Fruit fly (Drosophila melanogaster) whole organism, embryonic: ENCODE measurements around the gene CG31493.
A peak's percentile ranks its signal among the peaks of the same experiment; 100 is the strongest.

Experiments used
- CG1233 ChIP-seq: fragments of 200-800 bp; sonication (Bioruptor generic); optimal IDR thresholded peaks from 4 replicates; lab custom pipeline; 2018; ENCODE audit warnings: missing biosample characterization, mild to moderate bottlenecking, missing genetic modification characterization
- CG12942 ChIP-seq: fragments of 200-800 bp; sonication (Bioruptor generic); optimal IDR thresholded peaks from 3 replicates; lab custom pipeline; 2016; ENCODE audit warnings: missing biosample characterization, missing genetic modification characterization
- CG13424 ChIP-seq: fragments of 200-800 bp; sonication (Bioruptor generic); optimal IDR thresholded peaks from 2 replicates; lab custom pipeline; 2019; ENCODE audit warnings: missing biosample characterization, mild to moderate bottlenecking, missing genetic modification characterization, moderate library complexity
- CG13624 ChIP-seq: fragments of 200-800 bp; sonication (Bioruptor generic); optimal IDR thresholded peaks from 2 replicates; lab custom pipeline; 2016; ENCODE audit warnings: missing biosample characterization, missing genetic modification characterization
- CG13775 ChIP-seq: fragments of 200-800 bp; sonication (Bioruptor generic); optimal IDR thresholded peaks from 3 replicates; lab custom pipeline; 2017; ENCODE audit warnings: missing biosample characterization, mild to moderate bottlenecking, missing genetic modification characterization
- CG14441 ChIP-seq: fragments of 200-800 bp; sonication (Bioruptor generic); IDR thresholded peaks from 2 replicates; pipeline ENCODE4 v1.3.6; 2022; ENCODE audit warnings: missing biosample characterization, missing genetic modification characterization
- CG14965 ChIP-seq: fragments of 200-800 bp; sonication (Bioruptor generic); optimal IDR thresholded peaks from 2 replicates; lab custom pipeline; 2016; ENCODE audit warnings: missing biosample characterization, missing genetic modification characterization, borderline replicate concordance
- CG1603 ChIP-seq: fragments of 200-800 bp; sonication (Bioruptor generic); optimal IDR thresholded peaks from 2 replicates; lab custom pipeline; 2019; ENCODE audit warnings: missing biosample characterization, mild to moderate bottlenecking, missing genetic modification characterization, moderate library complexity
- CG17612 ChIP-seq: fragments of 200-800 bp; sonication (Bioruptor generic); IDR thresholded peaks from 2 replicates; pipeline ENCODE4 v1.3.6; 2022; ENCODE audit warnings: missing biosample characterization, missing genetic modification characterization
- CG18476 ChIP-seq: fragments of 200-800 bp; sonication (Bioruptor generic); optimal IDR thresholded peaks from 2 replicates; lab custom pipeline; 2016; ENCODE audit warnings: missing biosample characterization, mild to moderate bottlenecking, missing genetic modification characterization
- CG2120 ChIP-seq: fragments of 200-800 bp; sonication (Bioruptor generic); optimal IDR thresholded peaks from 3 replicates; lab custom pipeline; 2016; ENCODE audit warnings: missing biosample characterization, missing genetic modification characterization
- CG30020 ChIP-seq: fragments of 200-800 bp; optimal IDR thresholded peaks from 2 replicates; lab custom pipeline; 2019; ENCODE audit warnings: missing biosample characterization, mild to moderate bottlenecking, missing genetic modification characterization, moderate library complexity
- CG31388 ChIP-seq: fragments of 200-800 bp; sonication (Bioruptor generic); optimal IDR thresholded peaks from 2 replicates; lab custom pipeline; 2016; ENCODE audit warnings: missing biosample characterization, missing genetic modification characterization
- CG3163 ChIP-seq: fragments of 200-800 bp; sonication (Bioruptor generic); optimal IDR thresholded peaks from 3 replicates; lab custom pipeline; 2016; ENCODE audit warnings: missing biosample characterization, missing genetic modification characterization
- CG34422 ChIP-seq: fragments of 200-800 bp; sonication (Bioruptor generic); IDR thresholded peaks from 3 replicates; pipeline ENCODE4 v1.3.6; 2022; ENCODE audit warnings: missing biosample characterization, missing genetic modification characterization
- CG3847 ChIP-seq: fragments of 200-800 bp; sonication (Bioruptor generic); IDR thresholded peaks from 2 replicates; pipeline ENCODE4 v1.3.6; 2022; ENCODE audit warnings: missing biosample characterization, missing genetic modification characterization
- CG42726 ChIP-seq: fragments of 200-800 bp; sonication (Bioruptor generic); IDR thresholded peaks from 2 replicates; pipeline ENCODE4 v1.3.6; 2022; ENCODE audit warnings: missing biosample characterization, missing genetic modification characterization; ENCODE audit not compliant: partially characterized antibody
- CG4854 ChIP-seq: fragments of 200-800 bp; sonication (Bioruptor generic); optimal IDR thresholded peaks from 2 replicates; lab custom pipeline; 2016; ENCODE audit warnings: missing biosample characterization, missing genetic modification characterization, inconsistent platforms
- CG6765 ChIP-seq: fragments of 200-800 bp; sonication (Bioruptor generic); optimal IDR thresholded peaks from 3 replicates; lab custom pipeline; 2017; ENCODE audit warnings: missing biosample characterization, mild to moderate bottlenecking, missing genetic modification characterization
- CG6791 ChIP-seq: fragments of 200-800 bp; sonication (Bioruptor generic); IDR thresholded peaks from 3 replicates; pipeline ENCODE4 v1.3.6; 2022; ENCODE audit warnings: missing biosample characterization, missing genetic modification characterization; ENCODE audit not compliant: partially characterized antibody
- CG8944 ChIP-seq: fragments of 200-800 bp; sonication (Bioruptor generic); optimal IDR thresholded peaks from 3 replicates; lab custom pipeline; 2016; ENCODE audit warnings: missing biosample characterization, missing genetic modification characterization
- Camta ChIP-seq: fragments of 200-800 bp; sonication (Bioruptor generic); optimal IDR thresholded peaks from 2 replicates; lab custom pipeline; 2016; ENCODE audit warnings: missing biosample characterization, missing genetic modification characterization
- Chrac-16 ChIP-seq: fragments of 200-800 bp; sonication (Bioruptor generic); optimal IDR thresholded peaks from 3 replicates; lab custom pipeline; 2016; ENCODE audit warnings: missing biosample characterization, missing genetic modification characterization
- D19B ChIP-seq: fragments of 200-800 bp; sonication (Bioruptor generic); optimal IDR thresholded peaks from 2 replicates; lab custom pipeline; 2017; ENCODE audit warnings: missing biosample characterization, mild to moderate bottlenecking, missing genetic modification characterization
- Hr39 ChIP-seq: fragments of >200 bp; optimal IDR thresholded peaks from 2 replicates; lab custom pipeline; 2017
- Hr51 ChIP-seq, 2 experiments: fragments of 200-800 bp; sonication (Bioruptor generic); optimal IDR thresholded peaks; 2 replicates in 1 of 2; 3 replicates in 1 of 2; lab custom pipeline; 2016 to 2018; ENCODE audit warnings: missing biosample characterization in 2 of 2, missing genetic modification characterization in 2 of 2, mild to moderate bottlenecking in 1 of 2, moderate library complexity in 1 of 2
- Kr ChIP-seq: fragments of 200-800 bp; sonication (Bioruptor generic); optimal IDR thresholded peaks from 2 replicates; lab custom pipeline; 2017; ENCODE audit warnings: missing biosample characterization, mild to moderate bottlenecking, missing genetic modification characterization
- Mes4 ChIP-seq: fragments of 200-800 bp; sonication (Bioruptor generic); optimal IDR thresholded peaks from 2 replicates; lab custom pipeline; 2016; ENCODE audit warnings: missing biosample characterization, missing genetic modification characterization
- aop ChIP-seq: fragments of 200-800 bp; sonication (Bioruptor generic); IDR thresholded peaks from 2 replicates; pipeline ENCODE4 v1.3.6; 2022; ENCODE audit warnings: missing biosample characterization, missing genetic modification characterization
- ci ChIP-seq: fragments of 200-800 bp; sonication (Bioruptor generic); IDR thresholded peaks from 3 replicates; pipeline ENCODE4 v1.3.6; 2022; ENCODE audit warnings: missing biosample characterization, missing genetic modification characterization
- dati ChIP-seq: fragments of 200-800 bp; sonication (Bioruptor generic); IDR thresholded peaks from 2 replicates; pipeline ENCODE4 v1.3.6; 2022; ENCODE audit warnings: missing biosample characterization, missing genetic modification characterization
- dimm ChIP-seq: fragments of 200-800 bp; sonication (Bioruptor generic); IDR thresholded peaks from 2 replicates; pipeline ENCODE4 v1.3.6; 2022; ENCODE audit warnings: missing biosample characterization, missing genetic modification characterization
- dm ChIP-seq: fragments of 200-800 bp; sonication (Bioruptor generic); optimal IDR thresholded peaks from 3 replicates; lab custom pipeline; 2016; ENCODE audit warnings: missing biosample characterization, missing genetic modification characterization
- dysf ChIP-seq: fragments of 200-800 bp; sonication (Bioruptor generic); IDR thresholded peaks from 3 replicates; pipeline ENCODE4 v1.3.6; 2022; ENCODE audit warnings: missing biosample characterization, missing genetic modification characterization
- ewg ChIP-seq: fragments of 200-800 bp; sonication (Bioruptor generic); optimal IDR thresholded peaks from 3 replicates; lab custom pipeline; 2017; ENCODE audit warnings: mild to moderate bottlenecking, missing biosample characterization, missing genetic modification reagents, missing genetic modification characterization
- gcm ChIP-seq: fragments of 200-800 bp; sonication (Bioruptor generic); optimal IDR thresholded peaks from 2 replicates; lab custom pipeline; 2019; ENCODE audit warnings: missing biosample characterization, mild to moderate bottlenecking, missing genetic modification characterization, moderate library complexity
- gfzf ChIP-seq: fragments of 200-800 bp; sonication (Bioruptor generic); optimal IDR thresholded peaks from 2 replicates; lab custom pipeline; 2016; ENCODE audit warnings: missing biosample characterization, mild to moderate bottlenecking, missing genetic modification characterization, moderate library complexity
- gt ChIP-seq: fragments of 200-800 bp; sonication (Bioruptor generic); IDR thresholded peaks from 2 replicates; pipeline ENCODE4 v1.3.6; 2022; ENCODE audit warnings: missing biosample characterization, missing genetic modification characterization
- jigr1 ChIP-seq: fragments of 200-800 bp; sonication (Bioruptor generic); IDR thresholded peaks from 3 replicates; pipeline ENCODE4 v1.3.6; 2022; ENCODE audit warnings: missing biosample characterization, missing genetic modification characterization
- kay ChIP-seq: fragments of 200-800 bp; sonication (Bioruptor generic); optimal IDR thresholded peaks from 2 replicates; lab custom pipeline; 2016; ENCODE audit warnings: missing biosample characterization, missing genetic modification characterization
- lola ChIP-seq, 3 experiments: fragments of >200 bp in 2 of 3; fragments of 200-800 bp in 1 of 3; sonication (Bioruptor generic) in 1 of 3; optimal IDR thresholded peaks; 2 replicates each; lab custom pipeline; 2017 to 2019; ENCODE audit warnings: missing biosample characterization in 3 of 3, missing genetic modification characterization in 3 of 3, mild to moderate bottlenecking in 1 of 3, moderate library complexity in 1 of 3
- pan ChIP-seq, 4 experiments: fragments of >200 bp in 3 of 4; fragments of 200-800 bp in 1 of 4; sonication (Bioruptor generic) in 1 of 4; optimal IDR thresholded peaks in 3 of 4; IDR thresholded peaks in 1 of 4; 2 replicates each; pipeline versions ENCODE4 v1.3.6 to Lab custom; 2017 to 2022; ENCODE audit warnings: missing biosample characterization in 2 of 4, missing genetic modification characterization in 2 of 4, mixed read lengths in 1 of 4
- phol ChIP-seq: fragments of 200-800 bp; sonication (Bioruptor generic); optimal IDR thresholded peaks from 3 replicates; lab custom pipeline; 2018; ENCODE audit warnings: missing biosample characterization, mild to moderate bottlenecking, missing genetic modification characterization, moderate library complexity
- run ChIP-seq: fragments of 200-800 bp; sonication (Bioruptor generic); optimal IDR thresholded peaks from 3 replicates; lab custom pipeline; 2018; ENCODE audit warnings: missing biosample characterization, mild to moderate bottlenecking, missing genetic modification characterization
- salm ChIP-seq: fragments of 200-800 bp; sonication (Bioruptor generic); optimal IDR thresholded peaks from 2 replicates; lab custom pipeline; 2018; ENCODE audit warnings: missing biosample characterization, mild to moderate bottlenecking, missing genetic modification characterization
- sens ChIP-seq: fragments of 200-800 bp; sonication (Bioruptor generic); peaks from one replicate; lab custom pipeline; 2016; ENCODE audit warnings: missing biosample characterization, missing genetic modification characterization
- sob ChIP-seq: fragments of 200-800 bp; sonication (Bioruptor generic); IDR thresholded peaks from 2 replicates; pipeline ENCODE4 v1.3.6; 2022; ENCODE audit warnings: missing biosample characterization, missing genetic modification characterization
- stc ChIP-seq: fragments of 200-800 bp; sonication (Bioruptor generic); IDR thresholded peaks from 2 replicates; pipeline ENCODE4 v1.3.6; 2022; ENCODE audit warnings: missing biosample characterization, missing genetic modification characterization
- tap ChIP-seq: fragments of 200-800 bp; optimal IDR thresholded peaks from 3 replicates; lab custom pipeline; 2019; ENCODE audit warnings: missing biosample characterization, mild to moderate bottlenecking, missing genetic modification characterization, moderate library complexity
- trem ChIP-seq: fragments of 200-800 bp; optimal IDR thresholded peaks from 3 replicates; lab custom pipeline; 2019; ENCODE audit warnings: missing biosample characterization, mild to moderate bottlenecking, missing genetic modification characterization, moderate library complexity

Gene CG31493

dm6 chr3R:7089522-7090336, 41.6 kb upstream of the CG31493 start (continued):
- TF ChIP-seq CG18476 (GFP tag; lab: Kevin White, UChicago): no peak
- no peak for TF ChIP-seq pan (optimal IDR thresholded peaks at IDR 0.05; lab: Kevin White, UChicago)
- no peak for TF ChIP-seq pan (GFP tag; optimal IDR thresholded peaks at IDR 0.05 in 1 of 2, IDR thresholded peaks at IDR 0.05 in 1 of 2)
- no peak for TF ChIP-seq stc (GFP tag; lab: Robert Waterston, UW)
- TF ChIP-seq gt (GFP tag; lab: Robert Waterston, UW): no peak
- no peak for TF ChIP-seq CG13775
- TF ChIP-seq sob (GFP tag; lab: Robert Waterston, UW): no peak
- TF ChIP-seq CG14965 (GFP tag; lab: Kevin White, UChicago): no peak
- TF ChIP-seq Camta (GFP tag; lab: Kevin White, UChicago): no peak
- TF ChIP-seq sens: peak; percentile 78
- no peak for TF ChIP-seq ewg (GFP tag; lab: Kevin White, UChicago)
- no peak for TF ChIP-seq jigr1 (GFP tag; lab: Robert Waterston, UW)
- TF ChIP-seq run (tag; lab: Kevin White, UChicago): no peak
- no peak for TF ChIP-seq CG3163 (GFP tag; lab: Kevin White, UChicago)
- no peak for TF ChIP-seq gfzf
- peak; percentile 67 for TF ChIP-seq CG30020 (tag; lab: Kevin White, UChicago)
- no peak for TF ChIP-seq CG13424 (tag; lab: Kevin White, UChicago)
- no peak for TF ChIP-seq CG6791
- no peak for TF ChIP-seq CG12942
- no peak for TF ChIP-seq kay
- TF ChIP-seq CG3847: no peak
- no peak for TF ChIP-seq CG2120 (GFP tag; lab: Kevin White, UChicago)
- TF ChIP-seq CG4854 (GFP tag; lab: Kevin White, UChicago): no peak
- no peak for TF ChIP-seq phol (tag; lab: Kevin White, UChicago)
- peak in 1 of 3 experiments; percentile 32 for TF ChIP-seq lola (GFP tag; optimal IDR thresholded peaks at IDR 0.05; lab: Kevin White, UChicago)
- TF ChIP-seq CG42726 (GFP tag; lab: Robert Waterston, UW): no peak
- TF ChIP-seq CG8944 (GFP tag; lab: Kevin White, UChicago): no peak
- TF ChIP-seq CG14441 (GFP tag; lab: Robert Waterston, UW): no peak
- TF ChIP-seq CG6765 (GFP tag; lab: Kevin White, UChicago): peak; percentile 21
- peak; percentile 70; the same call in 1 of the 3 replicates for TF ChIP-seq CG34422 (GFP tag; lab: Robert Waterston, UW)
- no peak for TF ChIP-seq dysf (GFP tag; lab: Robert Waterston, UW)
- peak; percentile 53; the same call in 1 of the 3 replicates for TF ChIP-seq ci (GFP tag; lab: Robert Waterston, UW)
- TF ChIP-seq CG1603 (tag; lab: Kevin White, UChicago): no peak
- TF ChIP-seq gcm: no peak
- no peak for TF ChIP-seq Chrac-16 (GFP tag; lab: Kevin White, UChicago)
- peak; percentile 3 for TF ChIP-seq dm (GFP tag; lab: Kevin White, UChicago)
- peak; percentile 15 for TF ChIP-seq tap (tag; lab: Kevin White, UChicago)
- TF ChIP-seq dimm: no peak
- no peak for TF ChIP-seq D19B (GFP tag; lab: Kevin White, UChicago)
- TF ChIP-seq Kr (GFP tag; lab: Kevin White, UChicago): no peak
- no peak for TF ChIP-seq trem (tag; lab: Kevin White, UChicago)
- no peak for TF ChIP-seq dati (GFP tag; lab: Robert Waterston, UW)
- no peak for TF ChIP-seq Mes4 (GFP tag; lab: Kevin White, UChicago)
- TF ChIP-seq CG13624: no peak
- TF ChIP-seq Hr51 (GFP tag; optimal IDR thresholded peaks at IDR 0.05; lab: Kevin White, UChicago): no peak
- no peak for TF ChIP-seq Hr39 (lab: Kevin White, UChicago)
- TF ChIP-seq CG1233 (GFP tag; lab: Kevin White, UChicago): no peak
- no peak for TF ChIP-seq aop (GFP tag; lab: Robert Waterston, UW)
- TF ChIP-seq CG17612 (GFP tag; lab: Robert Waterston, UW): no peak
- TF ChIP-seq salm (tag; lab: Kevin White, UChicago): no peak
- TF ChIP-seq CG31388: no peak
